Fruit fly (Drosophila melanogaster) whole organism, embryonic: ENCODE data around the gene CG42726.

Source experiments
- B-H2 ChIP-seq: fragments of 200-800 bp; sonication (Bioruptor generic); optimal IDR thresholded peaks from 2 replicates; lab custom pipeline; 2018; ENCODE audit warnings: missing biosample characterization, mild to moderate bottlenecking, missing genetic modification characterization
- BEAF-32 ChIP-seq: fragments of 200-800 bp; sonication (Bioruptor generic); optimal IDR thresholded peaks from 3 replicates; lab custom pipeline; 2017; ENCODE audit warnings: missing biosample characterization, missing genetic modification characterization, mild to moderate bottlenecking, moderate library complexity, missing genetic modification reagents
- CG1024 ChIP-seq: fragments of 200-800 bp; sonication (Bioruptor generic); IDR thresholded peaks from 2 replicates; pipeline ENCODE4 v1.3.6; 2022; ENCODE audit warnings: missing biosample characterization, missing genetic modification characterization
- CG10366 ChIP-seq: fragments of 200-800 bp; sonication (Bioruptor generic); IDR thresholded peaks from 2 replicates; pipeline ENCODE4 v1.3.6; 2022; ENCODE audit warnings: missing biosample characterization, missing genetic modification characterization
- CG10543 ChIP-seq: fragments of 200-800 bp; sonication (Bioruptor generic); optimal IDR thresholded peaks from 3 replicates; lab custom pipeline; 2017; ENCODE audit warnings: missing biosample characterization, mild to moderate bottlenecking, missing genetic modification characterization, moderate library complexity
- CG11504 ChIP-seq: fragments of 200-800 bp; sonication (Bioruptor generic); optimal IDR thresholded peaks from 3 replicates; lab custom pipeline; 2019; ENCODE audit warnings: missing biosample characterization, mild to moderate bottlenecking, missing genetic modification characterization, moderate library complexity
- CG11695 ChIP-seq: fragments of 200-800 bp; sonication (Bioruptor generic); IDR thresholded peaks from 3 replicates; pipeline ENCODE4 v1.3.6; 2022; ENCODE audit warnings: missing biosample characterization, missing genetic modification characterization
- CG11723 ChIP-seq: fragments of 200-800 bp; sonication (Bioruptor generic); optimal IDR thresholded peaks from 2 replicates; lab custom pipeline; 2017; ENCODE audit warnings: missing biosample characterization, mild to moderate bottlenecking, missing genetic modification characterization
- CG12071 ChIP-seq: fragments of 200-800 bp; sonication (Bioruptor generic); optimal IDR thresholded peaks from 3 replicates; lab custom pipeline; 2018; ENCODE audit warnings: missing biosample characterization, mild to moderate bottlenecking, missing genetic modification characterization
- CG13894 ChIP-seq: fragments of 200-800 bp; sonication (Bioruptor generic); optimal IDR thresholded peaks from 3 replicates; lab custom pipeline; 2018; ENCODE audit warnings: missing biosample characterization, mild to moderate bottlenecking, missing genetic modification characterization, moderate library complexity
- CG14050 ChIP-seq: fragments of 200-800 bp; sonication (Bioruptor generic); IDR thresholded peaks from 3 replicates; pipeline ENCODE4 v1.3.6; 2022; ENCODE audit warnings: missing biosample characterization, missing genetic modification characterization
- CG16863 ChIP-seq: fragments of 200-800 bp; sonication (Bioruptor generic); optimal IDR thresholded peaks from 3 replicates; lab custom pipeline; 2016; ENCODE audit warnings: missing biosample characterization, missing genetic modification characterization
- CG18619 ChIP-seq: fragments of 200-800 bp; sonication (Bioruptor generic); optimal IDR thresholded peaks from 3 replicates; lab custom pipeline; 2017; ENCODE audit warnings: missing biosample characterization, mild to moderate bottlenecking, missing genetic modification characterization
- CG2889 ChIP-seq: fragments of 200-800 bp; sonication (Bioruptor generic); IDR thresholded peaks from 3 replicates; pipeline ENCODE4 v1.3.6; 2022; ENCODE audit warnings: missing biosample characterization, missing genetic modification characterization
- CG32772 ChIP-seq: fragments of 200-800 bp; sonication (Bioruptor generic); IDR thresholded peaks from 2 replicates; pipeline ENCODE4 v1.3.6; 2022; ENCODE audit warnings: missing biosample characterization, missing genetic modification characterization
- CG3838 ChIP-seq: fragments of 200-800 bp; sonication (Bioruptor generic); optimal IDR thresholded peaks from 3 replicates; lab custom pipeline; 2016; ENCODE audit warnings: missing biosample characterization, missing genetic modification characterization
- CG3995 ChIP-seq: fragments of 200-800 bp; sonication (Bioruptor generic); optimal IDR thresholded peaks from 3 replicates; lab custom pipeline; 2016; ENCODE audit warnings: missing biosample characterization, missing genetic modification characterization
- CG6654 ChIP-seq: fragments of 200-800 bp; sonication (Bioruptor generic); optimal IDR thresholded peaks from 2 replicates; lab custom pipeline; 2017; ENCODE audit warnings: missing biosample characterization, mild to moderate bottlenecking, missing genetic modification characterization
- CG7556 ChIP-seq: fragments of 200-800 bp; sonication (Bioruptor generic); optimal IDR thresholded peaks from 2 replicates; lab custom pipeline; 2017; ENCODE audit warnings: missing biosample characterization, mild to moderate bottlenecking, missing genetic modification characterization
- D19B ChIP-seq: fragments of 200-800 bp; sonication (Bioruptor generic); optimal IDR thresholded peaks from 2 replicates; lab custom pipeline; 2017; ENCODE audit warnings: missing biosample characterization, mild to moderate bottlenecking, missing genetic modification characterization
- Ets97D ChIP-seq: fragments of 200-800 bp; sonication (Bioruptor generic); optimal IDR thresholded peaks from 3 replicates; lab custom pipeline; 2016; ENCODE audit warnings: missing biosample characterization, missing genetic modification characterization
- HLH54F ChIP-seq: fragments of 200-800 bp; sonication (Bioruptor generic); optimal IDR thresholded peaks from 3 replicates; lab custom pipeline; 2016; ENCODE audit warnings: missing biosample characterization, missing genetic modification characterization
- Hmr ChIP-seq: fragments of 200-800 bp; sonication (Bioruptor generic); optimal IDR thresholded peaks from 3 replicates; lab custom pipeline; 2017; ENCODE audit warnings: mild to moderate bottlenecking, missing biosample characterization, missing genetic modification reagents, missing genetic modification characterization
- NC2β ChIP-seq: fragments of 200-800 bp; sonication (Bioruptor generic); optimal IDR thresholded peaks from 2 replicates; lab custom pipeline; 2016; ENCODE audit warnings: missing biosample characterization, missing genetic modification characterization
- Optix ChIP-seq: fragments of 200-800 bp; sonication (Bioruptor generic); IDR thresholded peaks from 3 replicates; pipeline ENCODE4 v1.3.6; 2022; ENCODE audit warnings: missing biosample characterization, missing genetic modification characterization
- Pdp1 ChIP-seq, 2 experiments: fragments of 200-800 bp; sonication (Bioruptor generic); optimal IDR thresholded peaks; 3 replicates each; lab custom pipeline; 2016; ENCODE audit warnings: missing biosample characterization in 2 of 2, missing genetic modification characterization in 2 of 2, mild to moderate bottlenecking in 1 of 2, moderate library complexity in 1 of 2
- Tbp ChIP-seq: fragments of >200 bp; optimal IDR thresholded peaks from 2 replicates; lab custom pipeline; 2018; ENCODE audit warnings: missing biosample characterization, missing genetic modification characterization
- amos ChIP-seq: fragments of 200-800 bp; sonication (Bioruptor generic); IDR thresholded peaks from 2 replicates; pipeline ENCODE4 v1.3.6; 2022; ENCODE audit warnings: missing biosample characterization, missing genetic modification characterization; ENCODE audit not compliant: partially characterized antibody
- bsh ChIP-seq, 2 experiments: fragments of 200-800 bp; sonication (Bioruptor generic); optimal IDR thresholded peaks; 2 replicates each; lab custom pipeline; 2017 to 2018; ENCODE audit warnings: mild to moderate bottlenecking in 2 of 2, missing biosample characterization in 2 of 2, missing genetic modification characterization in 2 of 2, moderate library complexity in 1 of 2
- caup ChIP-seq: fragments of 200-800 bp; sonication (Bioruptor generic); optimal IDR thresholded peaks from 3 replicates; lab custom pipeline; 2017; ENCODE audit warnings: missing biosample characterization, mild to moderate bottlenecking, missing genetic modification characterization, moderate library complexity; ENCODE audit not compliant: severe bottlenecking
- chn ChIP-seq: fragments of 200-800 bp; sonication (Bioruptor generic); optimal IDR thresholded peaks from 2 replicates; lab custom pipeline; 2016; ENCODE audit warnings: missing biosample characterization, missing genetic modification characterization
- corto ChIP-seq: fragments of 200-800 bp; sonication (Bioruptor generic); optimal IDR thresholded peaks from 2 replicates; lab custom pipeline; 2016; ENCODE audit warnings: missing biosample characterization, mild to moderate bottlenecking, missing genetic modification characterization, moderate library complexity
- dati ChIP-seq: fragments of 200-800 bp; sonication (Bioruptor generic); IDR thresholded peaks from 2 replicates; pipeline ENCODE4 v1.3.6; 2022; ENCODE audit warnings: missing biosample characterization, missing genetic modification characterization
- fd3F ChIP-seq: fragments of 200-800 bp; sonication (Bioruptor generic); optimal IDR thresholded peaks from 2 replicates; lab custom pipeline; 2018; ENCODE audit warnings: missing biosample characterization, mild to moderate bottlenecking, missing genetic modification characterization, moderate library complexity
- gem ChIP-seq: fragments of 200-800 bp; sonication (Bioruptor generic); optimal IDR thresholded peaks from 2 replicates; lab custom pipeline; 2019; ENCODE audit warnings: missing biosample characterization, mild to moderate bottlenecking, missing genetic modification characterization, moderate library complexity
- hbn ChIP-seq: fragments of 200-800 bp; sonication (Bioruptor generic); IDR thresholded peaks from 2 replicates; pipeline ENCODE4 v1.3.6; 2022; ENCODE audit warnings: missing biosample characterization, missing genetic modification characterization; ENCODE audit not compliant: partially characterized antibody
- kah ChIP-seq: fragments of 200-800 bp; sonication (Bioruptor generic); optimal IDR thresholded peaks from 2 replicates; lab custom pipeline; 2018; ENCODE audit warnings: missing biosample characterization, mild to moderate bottlenecking, missing genetic modification characterization
- mirr ChIP-seq: fragments of 200-800 bp; sonication (Bioruptor generic); optimal IDR thresholded peaks from 3 replicates; lab custom pipeline; 2018; ENCODE audit warnings: missing biosample characterization, mild to moderate bottlenecking, missing genetic modification characterization
- pfk ChIP-seq: fragments of 200-800 bp; sonication (Bioruptor generic); optimal IDR thresholded peaks from 2 replicates; lab custom pipeline; 2018; ENCODE audit warnings: missing biosample characterization, mild to moderate bottlenecking, missing genetic modification characterization, moderate library complexity
- pum ChIP-seq: fragments of 200-800 bp; sonication (Bioruptor generic); optimal IDR thresholded peaks from 2 replicates; lab custom pipeline; 2016; ENCODE audit warnings: missing biosample characterization, missing genetic modification characterization
- ranshi ChIP-seq: fragments of 200-800 bp; sonication (Bioruptor generic); IDR thresholded peaks from 2 replicates; pipeline ENCODE4 v1.3.6; 2022; ENCODE audit warnings: missing biosample characterization, missing genetic modification characterization
- run ChIP-seq: fragments of 200-800 bp; sonication (Bioruptor generic); optimal IDR thresholded peaks from 3 replicates; lab custom pipeline; 2018; ENCODE audit warnings: missing biosample characterization, mild to moderate bottlenecking, missing genetic modification characterization
- sd ChIP-seq: fragments of 200-800 bp; sonication (Bioruptor generic); optimal IDR thresholded peaks from 3 replicates; lab custom pipeline; 2018; ENCODE audit warnings: missing biosample characterization, mild to moderate bottlenecking, missing genetic modification characterization, moderate library complexity
- stwl ChIP-seq: fragments of 200-800 bp; sonication (Bioruptor generic); optimal IDR thresholded peaks from 3 replicates; lab custom pipeline; 2018; ENCODE audit warnings: missing biosample characterization, mild to moderate bottlenecking, missing genetic modification characterization, moderate library complexity
- tgo ChIP-seq: fragments of 200-800 bp; sonication (Bioruptor generic); IDR thresholded peaks from 3 replicates; pipeline ENCODE4 v1.3.6; 2022; ENCODE audit warnings: missing biosample characterization, missing genetic modification characterization
- tin ChIP-seq: fragments of 200-800 bp; sonication (Bioruptor generic); optimal IDR thresholded peaks from 3 replicates; lab custom pipeline; 2016; ENCODE audit warnings: missing biosample characterization, missing genetic modification characterization
- vfl ChIP-seq: fragments of 200-800 bp; sonication (Bioruptor generic); optimal IDR thresholded peaks from 2 replicates; lab custom pipeline; 2016; ENCODE audit warnings: missing biosample characterization, missing genetic modification characterization
- vvl ChIP-seq: fragments of 200-800 bp; sonication (Bioruptor generic); IDR thresholded peaks from 2 replicates; pipeline ENCODE4 v1.3.6; 2022; ENCODE audit warnings: missing biosample characterization, missing genetic modification characterization

Gene CG42726

dm6 chr3R:15319912-15320746 is 27.7 kb upstream of the CG42726 start, which contains the start of the genes CG6276 and CG44040 (continued):
- peak; percentile 6; the same call in 1 of the 3 replicates for TF ChIP-seq CG11695 (GFP tag; lab: Robert Waterston, UW)
- no peak for TF ChIP-seq hbn (GFP tag; lab: Robert Waterston, UW)
- peak; percentile 21 for TF ChIP-seq CG12071 (GFP tag; lab: Kevin White, UChicago)
- TF ChIP-seq stwl (tag; lab: Kevin White, UChicago) = peak; percentile 40
- peak; percentile 16 for TF ChIP-seq chn (GFP tag; lab: Kevin White, UChicago)
- TF ChIP-seq CG6654 = no peak
- no peak for TF ChIP-seq tin (GFP tag; lab: Kevin White, UChicago)
- TF ChIP-seq Optix (GFP tag; lab: Robert Waterston, UW) = 0 out of 3 replicates have a peak, but pooled peaks have one; percentile 27
- peak; percentile 64 for TF ChIP-seq gem (tag; lab: Kevin White, UChicago)
- TF ChIP-seq CG18619 (GFP tag; lab: Kevin White, UChicago) = peak; percentile 30
- peak; percentile 40 for TF ChIP-seq CG7556 (GFP tag; lab: Kevin White, UChicago)
- peak; percentile 5 for TF ChIP-seq fd3F (GFP tag; lab: Kevin White, UChicago)
- TF ChIP-seq run (tag; lab: Kevin White, UChicago) = no peak
- TF ChIP-seq bsh (GFP tag; optimal IDR thresholded peaks at IDR 0.05; lab: Kevin White, UChicago) = peak in 1 of 2 experiments; percentile 58
- TF ChIP-seq ranshi (GFP tag; lab: Robert Waterston, UW) = peak; percentile 58
- TF ChIP-seq caup = peak; percentile 60
- peak; percentile 24 for TF ChIP-seq BEAF-32 (GFP tag; lab: Kevin White, UChicago)
- TF ChIP-seq CG10366 (GFP tag; lab: Robert Waterston, UW) = no peak
- TF ChIP-seq pfk = no peak
- TF ChIP-seq B-H2 (GFP tag; lab: Kevin White, UChicago) = peak; percentile 45
- TF ChIP-seq CG16863 (GFP tag; lab: Kevin White, UChicago) = peak; percentile 9
- peak; percentile 46 for TF ChIP-seq CG3995 (GFP tag; lab: Kevin White, UChicago)
- peak; percentile 33 for TF ChIP-seq pum (GFP tag; lab: Kevin White, UChicago)
- TF ChIP-seq CG2889 = no peak
- peak; percentile 28 for TF ChIP-seq Ets97D (GFP tag; lab: Kevin White, UChicago)
- TF ChIP-seq CG1024 (GFP tag; lab: Robert Waterston, UW) = no peak
- no peak for TF ChIP-seq kah (GFP tag; lab: Kevin White, UChicago)
- TF ChIP-seq Tbp (GFP tag; lab: Kevin White, UChicago) = no peak
- peak; percentile 69 for TF ChIP-seq CG10543
- TF ChIP-seq D19B = peak; percentile 4
- no peak for TF ChIP-seq CG3838 (GFP tag; lab: Kevin White, UChicago)
- TF ChIP-seq dati (GFP tag; lab: Robert Waterston, UW) = 0 out of 2 replicates have a peak, but pooled peaks have one; percentile 15
- peak; percentile 23 for TF ChIP-seq vfl (GFP tag; lab: Kevin White, UChicago)
- TF ChIP-seq corto (GFP tag; lab: Kevin White, UChicago) = no peak
- peak; percentile 22 for TF ChIP-seq CG11723 (GFP tag; lab: Kevin White, UChicago)
- no peak for TF ChIP-seq mirr (GFP tag; lab: Kevin White, UChicago)
- peak; percentile 14 for TF ChIP-seq sd (tag; lab: Kevin White, UChicago)
- TF ChIP-seq Pdp1 (GFP tag; optimal IDR thresholded peaks at IDR 0.05; lab: Kevin White, UChicago) = peak; percentile 34 to 48
- peak; percentile 21 for TF ChIP-seq HLH54F (GFP tag; lab: Kevin White, UChicago)
- peak; percentile 19; the same call in 1 of the 2 replicates for TF ChIP-seq amos (GFP tag; lab: Robert Waterston, UW)
- peak; percentile 20 for TF ChIP-seq CG13894 (tag; lab: Kevin White, UChicago)
- TF ChIP-seq vvl (GFP tag; lab: Robert Waterston, UW) = peak; percentile 54
- no peak; the same call in 2 of the 3 replicates for TF ChIP-seq tgo (GFP tag; lab: Robert Waterston, UW)
- TF ChIP-seq Hmr (GFP tag; lab: Kevin White, UChicago) = peak; percentile 64
- peak; percentile 64 for TF ChIP-seq CG11504
- TF ChIP-seq CG32772 = peak; percentile 24; the same call in 1 of the 2 replicates
- TF ChIP-seq NC2β = no peak
- 0 out of 3 replicates have a peak, but pooled peaks have one; percentile 30 for TF ChIP-seq CG14050
